Fruit fly (Drosophila melanogaster) whole organism, wandering third instar larva: ENCODE data around the gene comm2.

Experiments used
- Abd-B ChIP-seq: fragments of >200 bp; optimal IDR thresholded peaks from 2 replicates; lab custom pipeline; 2017; ENCODE audit warnings: missing biosample characterization, missing genetic modification characterization
- CG32264 ChIP-seq: fragments of 200-800 bp; sonication (Bioruptor generic); optimal IDR thresholded peaks from 2 replicates; lab custom pipeline; 2016; ENCODE audit warnings: missing biosample characterization, missing genetic modification characterization
- CG9705 ChIP-seq: fragments of 200-800 bp; sonication (Bioruptor generic); optimal IDR thresholded peaks from 2 replicates; lab custom pipeline; 2018; ENCODE audit warnings: missing biosample characterization, mild to moderate bottlenecking, missing genetic modification characterization
- CrebA ChIP-seq: fragments of 200-800 bp; sonication (Bioruptor generic); optimal IDR thresholded peaks from 2 replicates; lab custom pipeline; 2016; ENCODE audit warnings: missing biosample characterization, mild to moderate bottlenecking, missing genetic modification characterization, borderline replicate concordance
- Dif ChIP-seq: fragments of 200-275, 200-300 bp; sonication (Bioruptor generic); optimal IDR thresholded peaks from 2 replicates; lab custom pipeline; 2018; ENCODE audit warnings: missing biosample characterization, missing genetic modification characterization; ENCODE audit not compliant: partially characterized antibody
- GATAd ChIP-seq: sonication (Bioruptor generic); optimal IDR thresholded peaks from 2 replicates; lab custom pipeline; 2016; ENCODE audit warnings: missing biosample characterization, missing genetic modification characterization
- HLH106 ChIP-seq: fragments of 200-800 bp; optimal IDR thresholded peaks from 3 replicates; lab custom pipeline; 2019; ENCODE audit warnings: missing biosample characterization, mild to moderate bottlenecking, missing genetic modification characterization, moderate library complexity
- Hnf4 ChIP-seq: fragments of 200-800 bp; sonication (Bioruptor generic); optimal IDR thresholded peaks from 2 replicates; lab custom pipeline; 2016; ENCODE audit warnings: missing biosample characterization, mild to moderate bottlenecking, missing genetic modification characterization
- Hr78 ChIP-seq: fragments of >200 bp; optimal IDR thresholded peaks from 2 replicates; lab custom pipeline; 2017; ENCODE audit warnings: missing biosample characterization, missing genetic modification characterization
- Hr83 ChIP-seq: fragments of 200-300 bp; sonication (Bioruptor generic); optimal IDR thresholded peaks from 2 replicates; lab custom pipeline; 2016; ENCODE audit warnings: missing biosample characterization, mild to moderate bottlenecking, missing genetic modification characterization, moderate library complexity; ENCODE audit not compliant: poor library complexity, severe bottlenecking
- Jra ChIP-seq: sonication (Bioruptor generic); optimal IDR thresholded peaks from 2 replicates; lab custom pipeline; 2016; ENCODE audit warnings: missing biosample characterization, missing genetic modification characterization
- Myc ChIP-seq: fragments of >200 bp; optimal IDR thresholded peaks from 2 replicates; lab custom pipeline; 2017
- N ChIP-seq: fragments of >200 bp; optimal IDR thresholded peaks from 2 replicates; lab custom pipeline; 2018; ENCODE audit warnings: missing biosample characterization, missing external identifiers, missing genetic modification characterization
- OdsH ChIP-seq: fragments of 200-800 bp; sonication (Bioruptor generic); optimal IDR thresholded peaks from 2 replicates; lab custom pipeline; 2016; ENCODE audit warnings: missing biosample characterization, mild to moderate bottlenecking, missing genetic modification characterization
- Rel ChIP-seq, 2 experiments: fragments of 200-800 bp; sonication (Bioruptor generic) in 1 of 2; optimal IDR thresholded peaks; 2 replicates in 1 of 2; 3 replicates in 1 of 2; lab custom pipeline; 2016 to 2019; ENCODE audit warnings: mild to moderate bottlenecking in 2 of 2, missing biosample characterization in 2 of 2, missing genetic modification characterization in 2 of 2, moderate library complexity in 1 of 2
- Sp1 ChIP-seq: fragments of 200-800 bp; sonication (Bioruptor generic); optimal IDR thresholded peaks from 3 replicates; lab custom pipeline; 2019; ENCODE audit warnings: missing biosample characterization, mild to moderate bottlenecking, missing genetic modification characterization, moderate library complexity
- br ChIP-seq: fragments of 200-800 bp; sonication (Bioruptor generic); optimal IDR thresholded peaks from 2 replicates; lab custom pipeline; 2016; ENCODE audit warnings: missing biosample characterization, missing genetic modification characterization
- brk ChIP-seq: fragments of 200-800 bp; sonication (Bioruptor generic); optimal IDR thresholded peaks from 2 replicates; lab custom pipeline; 2016; ENCODE audit warnings: missing biosample characterization, mild to moderate bottlenecking, missing genetic modification characterization
- dl ChIP-seq, 2 experiments: fragments of 175-275, 200-275 bp in 1 of 2; fragments of 200-275 bp in 1 of 2; sonication (Bioruptor generic); optimal IDR thresholded peaks; lab custom pipeline; 2018; ENCODE audit warnings: mild to moderate bottlenecking in 2 of 2, missing biosample characterization in 2 of 2, missing genetic modification characterization in 2 of 2, moderate library complexity in 2 of 2; ENCODE audit not compliant: partially characterized antibody in 2 of 2, insufficient read depth in 1 of 2
- dmrt93B ChIP-seq: fragments of 200-800 bp; sonication (Bioruptor generic); optimal IDR thresholded peaks from 2 replicates; lab custom pipeline; 2018; ENCODE audit warnings: missing biosample characterization, mild to moderate bottlenecking, missing genetic modification characterization
- dsf ChIP-seq: sonication (Bioruptor generic); optimal IDR thresholded peaks from 2 replicates; lab custom pipeline; 2016; ENCODE audit warnings: missing biosample characterization, missing genetic modification characterization, borderline replicate concordance
- ey ChIP-seq: fragments of 200-800 bp; sonication (Bioruptor generic); optimal IDR thresholded peaks from 2 replicates; lab custom pipeline; 2016; ENCODE audit warnings: missing biosample characterization, missing genetic modification characterization
- foxo ChIP-seq, 2 experiments: fragments of 200-800 bp; sonication (Bioruptor generic); optimal IDR thresholded peaks; 2 replicates in 1 of 2; 3 replicates in 1 of 2; lab custom pipeline; 2016 to 2017; ENCODE audit warnings: missing biosample characterization in 2 of 2, missing genetic modification characterization in 2 of 2
- fru ChIP-seq: fragments of 200-800 bp; sonication (Bioruptor generic); optimal IDR thresholded peaks from 3 replicates; lab custom pipeline; 2016; ENCODE audit warnings: missing biosample characterization, mild to moderate bottlenecking, missing genetic modification characterization
- h ChIP-seq: fragments of 200-800 bp; sonication (Bioruptor generic); optimal IDR thresholded peaks from 3 replicates; lab custom pipeline; 2016; ENCODE audit warnings: missing biosample characterization, mild to moderate bottlenecking, missing genetic modification characterization
- jim ChIP-seq: fragments of 175-275, 200-325 bp; sonication (Bioruptor generic); optimal IDR thresholded peaks from 2 replicates; lab custom pipeline; 2016; ENCODE audit warnings: missing biosample characterization, mild to moderate bottlenecking, missing genetic modification characterization
- lola ChIP-seq: fragments of >200 bp; optimal IDR thresholded peaks from 2 replicates; lab custom pipeline; 2017; ENCODE audit warnings: missing biosample characterization, missing genetic modification characterization
- psq ChIP-seq: fragments of 200-800 bp; sonication (Bioruptor generic); optimal IDR thresholded peaks from 3 replicates; lab custom pipeline; 2017; ENCODE audit warnings: missing biosample characterization, mild to moderate bottlenecking, missing genetic modification characterization, moderate library complexity
- rgr ChIP-seq: fragments of 200-800 bp; sonication (Bioruptor generic); optimal IDR thresholded peaks from 3 replicates; lab custom pipeline; 2016; ENCODE audit warnings: missing biosample characterization, mild to moderate bottlenecking, missing genetic modification characterization
- sage ChIP-seq: fragments of 200-800 bp; sonication (Bioruptor generic); optimal IDR thresholded peaks from 2 replicates; lab custom pipeline; 2016; ENCODE audit warnings: missing biosample characterization, mild to moderate bottlenecking, missing genetic modification characterization
- sv ChIP-seq: fragments of 200-800 bp; sonication (Bioruptor generic); optimal IDR thresholded peaks from 3 replicates; lab custom pipeline; 2016; ENCODE audit warnings: missing biosample characterization, missing genetic modification characterization
- tai ChIP-seq: sonication (Bioruptor generic); optimal IDR thresholded peaks from 2 replicates; lab custom pipeline; 2016; ENCODE audit warnings: missing biosample characterization, missing genetic modification characterization
- usp ChIP-seq: fragments of >200 bp; optimal IDR thresholded peaks from 2 replicates; lab custom pipeline; 2017; ENCODE audit warnings: missing biosample characterization, missing genetic modification characterization
- woc ChIP-seq: sonication (Bioruptor generic); optimal IDR thresholded peaks from 2 replicates; lab custom pipeline; 2016; ENCODE audit warnings: missing biosample characterization, mild to moderate bottlenecking, missing genetic modification characterization

The comm2 gene

DNA sequence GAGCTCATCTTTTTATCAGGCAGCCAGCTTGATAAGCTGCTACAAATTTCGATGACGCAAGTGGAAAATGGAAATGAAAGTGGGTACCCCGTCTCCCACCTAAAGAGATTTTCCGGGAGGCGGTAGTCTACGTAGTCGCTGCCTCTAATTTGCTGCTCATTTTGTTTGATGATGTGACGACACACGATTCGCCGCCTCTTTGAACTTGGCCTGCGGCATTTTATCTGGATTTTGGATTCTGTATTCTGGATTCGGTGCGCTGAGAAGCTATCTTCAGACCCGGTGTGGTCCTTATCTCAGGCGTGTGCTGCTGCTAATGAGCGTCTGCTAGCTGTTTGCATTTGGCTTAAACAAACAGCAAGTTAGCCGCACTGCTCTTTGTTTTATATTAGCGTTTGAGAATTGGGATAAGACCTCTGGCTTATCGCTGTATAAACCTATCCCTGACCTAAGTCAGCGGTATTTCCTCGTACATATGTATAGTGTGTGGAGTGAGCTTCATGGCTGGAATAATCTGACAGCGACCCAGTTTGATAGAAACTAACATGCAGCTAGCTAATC, 14.4 kb upstream of the comm2 start:
- peak in 1 of 2 experiments; percentile 0 for TF ChIP-seq foxo (GFP tag; optimal IDR thresholded peaks at IDR 0.05; lab: Kevin White, UChicago)
- peak; percentile 28 for TF ChIP-seq Hnf4 (GFP tag; lab: Kevin White, UChicago)
- peak; percentile 53 for TF ChIP-seq rgr
- no peak for TF ChIP-seq ey (GFP tag; lab: Kevin White, UChicago)
- TF ChIP-seq woc (GFP tag; lab: Kevin White, UChicago), result no peak
- no peak for TF ChIP-seq br (GFP tag; lab: Kevin White, UChicago)
- peak; percentile 20 for TF ChIP-seq GATAd (GFP tag; lab: Kevin White, UChicago)
- no peak for TF ChIP-seq HLH106 (tag; lab: Kevin White, UChicago)
- peak; percentile 30 for TF ChIP-seq OdsH
- peak; percentile 42 for TF ChIP-seq h (GFP tag; lab: Kevin White, UChicago)
- TF ChIP-seq tai (GFP tag; lab: Kevin White, UChicago), result peak; percentile 55
- TF ChIP-seq dl (GFP tag; optimal IDR thresholded peaks at IDR 0.05; lab: Kevin White, UChicago; ENCODE audit: insufficient read depth in 1 of 2, partially characterized antibody in 2 of 2), result no peak
- TF ChIP-seq sv, result no peak
- TF ChIP-seq Hr83 (GFP tag; lab: Kevin White, UChicago), result peak; percentile 83
- TF ChIP-seq lola (GFP tag; lab: Kevin White, UChicago), result no peak

DNA sequence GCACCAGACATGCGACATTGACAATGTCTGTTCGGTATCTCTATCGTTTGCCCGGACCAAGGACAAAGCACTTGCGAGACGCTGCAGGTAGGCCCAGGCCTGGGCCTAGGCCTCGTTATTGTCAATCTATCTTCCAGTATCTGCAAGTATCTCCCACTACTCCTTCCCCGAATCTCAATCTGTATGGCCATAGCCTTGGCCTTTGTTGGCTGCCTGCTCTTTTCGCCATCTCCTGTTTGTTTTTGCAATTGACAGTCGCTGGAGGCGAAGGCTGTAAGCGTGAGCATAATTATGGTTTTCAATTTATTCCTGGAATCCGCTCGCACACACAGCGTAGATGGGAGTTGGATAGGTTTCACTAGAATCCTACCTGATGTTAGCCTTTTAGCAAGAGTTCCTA, 12.4 kb upstream of the comm2 start:
- no peak for TF ChIP-seq HLH106 (tag; lab: Kevin White, UChicago)
- TF ChIP-seq OdsH, result no peak
- TF ChIP-seq Sp1, result no peak
- no peak for TF ChIP-seq br (GFP tag; lab: Kevin White, UChicago)

DNA sequence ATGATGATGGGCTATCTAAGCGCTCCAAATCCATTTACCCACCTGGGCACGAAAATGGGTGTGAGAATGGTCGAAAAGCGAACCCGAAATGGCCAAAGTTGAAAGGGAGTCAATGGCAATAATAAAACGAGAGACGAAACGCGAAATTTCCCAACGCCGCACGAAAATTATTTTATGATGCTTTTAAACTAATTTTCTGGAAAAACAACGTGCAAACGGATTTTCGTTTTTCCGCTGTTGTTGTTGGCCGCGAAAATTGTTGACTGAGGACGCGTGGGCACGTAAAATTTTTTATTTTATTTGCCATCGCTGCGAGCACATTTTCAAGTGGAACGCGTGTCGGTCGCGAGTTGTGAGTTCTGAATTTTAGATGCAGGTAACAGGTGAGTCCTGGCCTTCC, 11.5 kb upstream of the comm2 start:
- TF ChIP-seq sage (GFP tag; lab: Kevin White, UChicago) (no peak), Hnf4 (GFP tag; lab: Kevin White, UChicago) (no peak), h (GFP tag; lab: Kevin White, UChicago) (no peak), Dif (GFP tag; lab: Kevin White, UChicago) (no peak), woc (GFP tag; lab: Kevin White, UChicago) (no peak), Myc (lab: Kevin White, UChicago) (no peak), dmrt93B (GFP tag; lab: Kevin White, UChicago) (no peak), psq (GFP tag; lab: Kevin White, UChicago) (no peak), lola (GFP tag; lab: Kevin White, UChicago) (no peak), Abd-B (GFP tag; lab: Kevin White, UChicago) (no peak), dsf (GFP tag; lab: Kevin White, UChicago) (no peak), br (GFP tag; lab: Kevin White, UChicago) (no peak), Sp1 (no peak), Hr83 (GFP tag; lab: Kevin White, UChicago) (no peak), Rel (GFP tag; optimal IDR thresholded peaks at IDR 0.05; lab: Kevin White, UChicago) (no peak), Rel (tag; optimal IDR thresholded peaks at IDR 0.05; lab: Kevin White, UChicago) (no peak), CG32264 (no peak), dl (GFP tag; optimal IDR thresholded peaks at IDR 0.05; lab: Kevin White, UChicago; ENCODE audit: insufficient read depth in 1 of 2, partially characterized antibody in 2 of 2) (no peak), foxo (GFP tag; optimal IDR thresholded peaks at IDR 0.05; lab: Kevin White, UChicago) (no peak), brk (GFP tag; lab: Kevin White, UChicago) (no peak)
- TF ChIP-seq, all 38 proteins: peak for 0

DNA sequence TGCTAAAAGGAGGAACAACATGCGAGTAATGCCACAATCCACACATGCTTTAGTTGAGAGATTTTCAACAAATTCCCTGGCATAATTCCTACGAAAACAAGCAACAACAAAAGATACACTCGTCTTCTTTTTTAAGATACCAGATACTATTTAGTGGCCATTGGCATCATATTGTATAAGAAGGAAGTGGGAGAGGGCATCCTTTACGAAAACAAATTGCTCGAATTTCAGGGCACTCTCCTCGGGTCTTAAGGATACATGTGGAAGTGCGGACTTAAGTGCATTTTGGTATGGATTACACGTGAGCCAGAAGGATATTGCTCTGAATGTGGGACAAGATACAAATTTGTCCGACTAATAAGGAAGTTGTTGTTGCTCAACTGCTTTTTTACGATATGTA, 10.5 kb upstream of the comm2 start:
- TF ChIP-seq dmrt93B (GFP tag; lab: Kevin White, UChicago), result no peak
- TF ChIP-seq HLH106 (tag; lab: Kevin White, UChicago), result no peak
- no peak for TF ChIP-seq usp
- TF ChIP-seq N (GFP tag; lab: Kevin White, UChicago), result no peak
- TF ChIP-seq woc (GFP tag; lab: Kevin White, UChicago), result no peak
- no peak for TF ChIP-seq br (GFP tag; lab: Kevin White, UChicago)
- no peak for TF ChIP-seq foxo (GFP tag; optimal IDR thresholded peaks at IDR 0.05; lab: Kevin White, UChicago)
- TF ChIP-seq rgr, result no peak
- no peak for TF ChIP-seq Hr78 (GFP tag; lab: Kevin White, UChicago)
- no peak for TF ChIP-seq tai (GFP tag; lab: Kevin White, UChicago)
- no peak for TF ChIP-seq OdsH
- no peak for TF ChIP-seq ey (GFP tag; lab: Kevin White, UChicago)
- TF ChIP-seq Jra (GFP tag; lab: Kevin White, UChicago), result no peak
- TF ChIP-seq fru, result no peak
- no peak for TF ChIP-seq CrebA
- TF ChIP-seq jim (GFP tag; lab: Kevin White, UChicago), result no peak
- TF ChIP-seq sage (GFP tag; lab: Kevin White, UChicago), result no peak
- TF ChIP-seq CG9705 (GFP tag; lab: Kevin White, UChicago), result no peak
